Worm (Caenorhabditis elegans) whole organism, L3 larva: ENCODE measurements around the gene F22B5.4.

Source experiments
- R02D3.7 ChIP-seq: fragments of 150-350 bp; optimal IDR thresholded peaks from 2 replicates; lab custom pipeline; 2014; ENCODE audit warnings: missing biosample characterization, missing genetic modification characterization
- aly-2 ChIP-seq: fragments of 150-350 bp; optimal IDR thresholded peaks from 2 replicates; lab custom pipeline; 2014; ENCODE audit warnings: missing biosample characterization, missing genetic modification characterization
- ama-1 ChIP-seq: fragments of 150-350 bp; optimal IDR thresholded peaks from 2 replicates; lab custom pipeline; 2018
- ceh-16 ChIP-seq: sonication (generic microtip); optimal IDR thresholded peaks from 2 replicates; lab custom pipeline; 2017; ENCODE audit warnings: missing biosample characterization, missing genetic modification characterization
- ceh-28 ChIP-seq: fragments of 150-350 bp; optimal IDR thresholded peaks from 2 replicates; lab custom pipeline; 2014; ENCODE audit warnings: missing biosample characterization, missing genetic modification reagents, missing genetic modification characterization
- daf-12 ChIP-seq: fragments of 150-350 bp; optimal IDR thresholded peaks from 2 replicates; lab custom pipeline; 2014; ENCODE audit warnings: missing biosample characterization, missing genetic modification reagents, missing genetic modification characterization
- egl-27 ChIP-seq: sonication (generic microtip); optimal IDR thresholded peaks from 4 replicates; lab custom pipeline; 2017; ENCODE audit warnings: missing biosample characterization, missing genetic modification reagents, missing genetic modification characterization
- egl-5 ChIP-seq: fragments of 150-350 bp; optimal IDR thresholded peaks from 2 replicates; lab custom pipeline; 2017; ENCODE audit warnings: missing biosample characterization, missing genetic modification reagents, missing genetic modification characterization, inconsistent platforms
- elt-2 ChIP-seq: sonication (generic microtip); optimal IDR thresholded peaks from 2 replicates; lab custom pipeline; 2016; ENCODE audit warnings: missing genetic modification reagents, mild to moderate bottlenecking, missing genetic modification characterization, missing compliant biosample characterization
- fkh-10 ChIP-seq: sonication (generic microtip); optimal IDR thresholded peaks from 2 replicates; lab custom pipeline; 2017; ENCODE audit warnings: missing biosample characterization, missing genetic modification reagents, missing genetic modification characterization
- fkh-2 ChIP-seq: fragments of 150-350 bp; optimal IDR thresholded peaks from 2 replicates; lab custom pipeline; 2014; ENCODE audit warnings: missing biosample characterization, missing genetic modification reagents, missing genetic modification characterization
- fos-1 ChIP-seq: fragments of 150-350 bp; optimal IDR thresholded peaks from 2 replicates; lab custom pipeline; 2014; ENCODE audit warnings: missing biosample characterization, missing genetic modification characterization
- hmg-11 ChIP-seq: sonication (generic microtip); optimal IDR thresholded peaks from 2 replicates; lab custom pipeline; 2016; ENCODE audit warnings: missing genetic modification characterization, missing compliant biosample characterization
- lin-15B ChIP-seq: fragments of 150-350 bp; optimal IDR thresholded peaks from 2 replicates; lab custom pipeline; 2014; ENCODE audit warnings: missing biosample characterization, missing genetic modification characterization
- lin-39 ChIP-seq: fragments of 150-350 bp; optimal IDR thresholded peaks from 2 replicates; lab custom pipeline; 2018; ENCODE audit warnings: missing biosample characterization, missing genetic modification reagents, missing genetic modification characterization
- lsy-12 ChIP-seq: sonication (generic microtip); optimal IDR thresholded peaks from 2 replicates; lab custom pipeline; 2016; ENCODE audit warnings: mild to moderate bottlenecking, missing genetic modification characterization, missing compliant biosample characterization
- mdl-1 ChIP-seq: fragments of 150-350 bp; optimal IDR thresholded peaks from 2 replicates; lab custom pipeline; 2014; ENCODE audit warnings: missing biosample characterization, missing genetic modification characterization
- nhr-11 ChIP-seq: fragments of 150-350 bp; optimal IDR thresholded peaks from 2 replicates; lab custom pipeline; 2014; ENCODE audit warnings: missing biosample characterization, missing genetic modification characterization
- nhr-23 ChIP-seq: fragments of 150-350 bp; optimal IDR thresholded peaks from 2 replicates; lab custom pipeline; 2014; ENCODE audit warnings: missing biosample characterization, missing genetic modification reagents, missing genetic modification characterization
- nhr-25 ChIP-seq: sonication (generic microtip); optimal IDR thresholded peaks from 2 replicates; lab custom pipeline; 2017; ENCODE audit warnings: missing biosample characterization, missing genetic modification characterization
- nhr-28 ChIP-seq: fragments of 150-350 bp; optimal IDR thresholded peaks from 2 replicates; lab custom pipeline; 2014; ENCODE audit warnings: missing biosample characterization, missing genetic modification characterization
- nhr-76 ChIP-seq: fragments of 150-350 bp; sonication (generic microtip); optimal IDR thresholded peaks from 5 replicates; lab custom pipeline; 2014; ENCODE audit warnings: missing biosample characterization, missing genetic modification characterization
- nhr-77 ChIP-seq: fragments of 150-350 bp; optimal IDR thresholded peaks from 2 replicates; lab custom pipeline; 2014; ENCODE audit warnings: missing biosample characterization, missing genetic modification characterization
- pha-4 ChIP-seq: fragments of 150-350 bp; optimal IDR thresholded peaks from 2 replicates; lab custom pipeline; 2014; ENCODE audit warnings: missing biosample characterization, missing genetic modification reagents, missing genetic modification characterization
- skn-1 ChIP-seq: fragments of 150-350 bp; optimal IDR thresholded peaks from 2 replicates; lab custom pipeline; 2014; ENCODE audit warnings: missing biosample characterization, missing genetic modification characterization
- snpc-4 ChIP-seq: fragments of 150-350 bp; optimal IDR thresholded peaks from 2 replicates; lab custom pipeline; 2014; ENCODE audit warnings: missing biosample characterization, missing genetic modification characterization
- tbx-2 ChIP-seq: sonication (generic microtip); optimal IDR thresholded peaks from 2 replicates; lab custom pipeline; 2016; ENCODE audit warnings: mild to moderate bottlenecking, missing genetic modification characterization, missing compliant biosample characterization
- unc-39 ChIP-seq: sonication (generic microtip); optimal IDR thresholded peaks from 4 replicates; lab custom pipeline; 2017; ENCODE audit warnings: missing biosample characterization, missing genetic modification characterization
- unc-62 ChIP-seq: fragments of 150-350 bp; sonication (generic microtip); optimal IDR thresholded peaks from 4 replicates; lab custom pipeline; 2014; ENCODE audit warnings: missing biosample characterization, missing genetic modification reagents, missing genetic modification characterization
- zag-1 ChIP-seq: fragments of 150-350 bp; optimal IDR thresholded peaks from 2 replicates; lab custom pipeline; 2014; ENCODE audit warnings: missing biosample characterization, missing genetic modification characterization
- ztf-4 ChIP-seq: fragments of 150-350 bp; optimal IDR thresholded peaks from 2 replicates; lab custom pipeline; 2014; ENCODE audit warnings: missing biosample characterization, missing genetic modification characterization

F22B5.4 gene

ce11 chrII:8442717-8443223 lies 6.7 kb upstream of the F22B5.4 start, which contains the start of gene eif-3.G:
Gene eif-3.G (plus strand): TSS chrII:8442767.
- TF ChIP-seq nhr-28 (no peak), nhr-76 (tag; lab: Kevin White, UChicago) (no peak)

ce11 chrII:8444007-8444406 lies 5.5 kb upstream of the F22B5.4 start, which contains the start of gene evl-20:
Gene evl-20 (plus strand): TSS chrII:8444307.
- no peak for TF ChIP-seq fkh-10
- TF ChIP-seq tbx-2 (tag; lab: Kevin White, UChicago): no peak
- TF ChIP-seq fkh-2 (tag; lab: Kevin White, UChicago): no peak
- no peak for TF ChIP-seq lsy-12
- no peak for TF ChIP-seq skn-1
- no peak for TF ChIP-seq egl-5 (tag; lab: Kevin White, UChicago)
- no peak for TF ChIP-seq zag-1 (tag; lab: Kevin White, UChicago)
- TF ChIP-seq nhr-23: no peak
- no peak for TF ChIP-seq snpc-4 (tag; lab: Kevin White, UChicago)

ce11 chrII:8446731-8447130 lies 2.8 kb upstream of the F22B5.4 start, which contains the start of gene cut-3:
Gene cut-3 (minus strand): TSS chrII:8446831.
- no peak for TF ChIP-seq egl-27
- TF ChIP-seq, all 47 proteins: peak for 0

DNA sequence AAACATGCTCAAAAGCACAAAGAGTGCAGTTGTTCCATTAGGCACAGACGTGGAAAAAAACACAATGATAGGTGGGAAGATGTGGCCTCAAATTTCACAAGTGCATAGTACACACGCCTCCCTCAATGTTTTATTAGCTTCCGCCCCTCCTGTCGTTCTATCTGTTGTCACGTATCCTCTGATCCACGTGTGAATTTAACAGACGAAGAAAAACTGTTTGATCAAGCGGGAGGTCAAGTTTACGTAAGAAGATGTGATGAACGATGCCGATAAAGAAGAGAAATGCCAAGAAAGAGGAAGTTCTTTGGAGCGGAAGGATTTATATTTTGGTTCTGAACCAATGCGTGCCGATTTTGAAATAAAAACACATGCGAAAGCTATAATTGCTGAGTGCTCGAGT lies 1.2 kb downstream of the F22B5.4 start:
- no peak for TF ChIP-seq ama-1 (lab: Kevin White, UChicago)
- TF ChIP-seq pha-4 (tag; lab: Kevin White, UChicago): peak; percentile 10
- TF ChIP-seq ceh-16 (tag; lab: Kevin White, UChicago): no peak
- TF ChIP-seq nhr-25 (tag; lab: Kevin White, UChicago): no peak

DNA sequence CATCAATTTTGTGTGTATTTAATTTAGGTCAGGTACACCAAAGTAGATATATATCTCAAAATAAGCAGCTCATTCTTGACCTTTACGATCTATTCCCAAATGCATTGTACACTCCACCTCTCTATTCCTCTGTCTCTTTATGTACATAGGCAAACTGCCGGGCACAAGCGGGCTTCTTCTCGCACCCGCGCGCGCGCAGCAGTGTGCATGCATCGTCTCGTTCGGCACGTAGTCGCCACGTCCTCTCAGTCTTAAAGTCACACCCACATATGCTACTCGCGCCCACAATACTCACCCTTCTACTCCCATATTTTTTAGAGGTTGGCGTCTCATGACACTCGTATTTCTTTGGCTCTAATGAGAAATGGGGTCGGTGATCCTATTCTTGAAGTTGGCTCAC lies 1.9 kb downstream of the F22B5.4 start:
- peak; percentile 90 for TF ChIP-seq lin-39 (tag; lab: Kevin White, UChicago)
- no peak for TF ChIP-seq lsy-12
- peak; percentile 73 for TF ChIP-seq pha-4 (tag; lab: Kevin White, UChicago)
- TF ChIP-seq, all 47 proteins: peak for 2

DNA sequence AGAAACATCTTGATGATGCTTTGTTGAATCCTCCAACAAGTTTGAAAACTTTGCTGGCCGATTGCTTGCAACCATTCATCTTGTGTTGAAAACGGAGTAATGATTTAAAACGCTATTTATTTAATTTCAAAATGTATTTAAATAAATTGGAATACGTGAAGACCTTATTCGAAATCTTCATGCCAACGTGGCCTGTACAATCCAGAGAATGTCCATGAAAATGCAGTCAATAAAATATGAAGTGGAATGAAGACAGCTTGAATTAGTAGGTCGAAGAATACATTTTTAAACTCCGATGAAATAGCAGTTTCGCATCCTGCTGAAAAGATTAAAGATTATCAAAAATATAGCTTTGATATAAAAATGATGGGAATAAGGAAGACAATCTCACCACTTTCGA lies 5.0 kb downstream of the F22B5.4 start, which contains the start of gene F22B5.5:
Gene F22B5.5, minus strand, starts transcription at position 101 of the 400 bp plus-strand sequence.
- no peak for TF ChIP-seq lin-15B (tag; lab: Kevin White, UChicago)
- TF ChIP-seq nhr-77 (tag; lab: Kevin White, UChicago): no peak
- no peak for TF ChIP-seq fos-1
- no peak for TF ChIP-seq hmg-11 (tag; lab: Kevin White, UChicago)
- TF ChIP-seq daf-12: no peak
- TF ChIP-seq unc-39 (tag; lab: Kevin White, UChicago): no peak
- TF ChIP-seq tbx-2 (tag; lab: Kevin White, UChicago): no peak
- TF ChIP-seq snpc-4 (tag; lab: Kevin White, UChicago): no peak
- no peak for TF ChIP-seq aly-2 (tag; lab: Kevin White, UChicago)
- no peak for TF ChIP-seq mdl-1
- TF ChIP-seq unc-62 (GFP tag; lab: Kevin White, UChicago): no peak

ce11 chrII:8456094-8456493 lies 6.6 kb downstream of the F22B5.4 start, which contains the start of gene F22B5.6:
Gene F22B5.6 (minus strand): TSS chrII:8456194.
- TF ChIP-seq elt-2 (tag; lab: Kevin White, UChicago) (no peak), daf-12 (no peak), nhr-11 (tag; lab: Kevin White, UChicago) (no peak), nhr-28 (no peak), nhr-76 (tag; lab: Kevin White, UChicago) (no peak), ztf-4 (tag; lab: Kevin White, UChicago) (no peak), unc-39 (tag; lab: Kevin White, UChicago) (no peak), ceh-16 (tag; lab: Kevin White, UChicago) (no peak), nhr-23 (no peak), R02D3.7 (tag; lab: Kevin White, UChicago) (no peak), ceh-28 (tag; lab: Kevin White, UChicago) (no peak), tbx-2 (tag; lab: Kevin White, UChicago) (no peak)
- TF ChIP-seq, all 47 proteins: peak for 0
